Worm (Caenorhabditis elegans): Measurements from ENCODE around the gene K08H2.4.
"Not testable (repeated sequence)": the region's sequence is repeated elsewhere in the genome, so short reads cannot be mapped to it uniquely, and the experiment has no call there.

DNA sequence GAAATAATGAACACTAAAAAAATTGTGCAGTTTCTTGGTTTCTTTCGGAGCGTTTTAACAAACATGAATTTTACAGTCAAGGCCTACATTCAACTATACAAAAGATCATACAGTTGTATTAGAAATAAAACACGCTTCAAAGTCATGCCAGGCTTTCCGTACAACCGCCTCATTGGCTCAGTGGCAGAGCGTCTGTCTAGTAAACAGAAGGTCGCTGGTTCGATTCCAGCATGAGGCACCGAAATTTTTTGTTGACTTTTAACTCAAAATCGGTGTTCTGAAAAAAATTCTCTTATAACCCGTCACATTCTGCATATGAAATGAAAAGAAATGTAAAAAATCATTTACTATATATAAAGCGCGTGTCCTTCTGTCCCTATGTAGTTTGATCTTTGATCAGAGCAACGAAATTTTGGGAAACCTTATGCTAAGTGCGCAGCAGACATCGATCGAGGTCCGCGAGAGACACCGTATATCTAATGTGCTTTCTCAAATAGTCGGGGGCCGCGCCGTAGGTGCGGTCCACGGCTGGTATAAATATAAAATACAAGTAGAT lies 22.8 kb downstream of the K08H2.4 start:
- not testable (repeated sequence) for TF ChIP-seq unc-62 (GFP tag; optimal IDR thresholded peaks at IDR 0.05); nhr-76 (tag; optimal IDR thresholded peaks at IDR 0.05); elt-3 (tag; optimal IDR thresholded peaks at IDR 0.05); nfya-1 (tag; optimal IDR thresholded peaks at IDR 0.05; ENCODE audit: insufficient read depth); lin-39 (tag; optimal IDR thresholded peaks at IDR 0.05); aly-2 (tag; optimal IDR thresholded peaks at IDR 0.05); ceh-82 (tag; optimal IDR thresholded peaks at IDR 0.05); ceh-9 (tag; optimal IDR thresholded peaks at IDR 0.05)
- peak; percentile 21 for TF ChIP-seq pqm-1 (tag; optimal IDR thresholded peaks at IDR 0.05)

Data from whole organism, L3 larva.